Fruit fly (Drosophila melanogaster) whole organism, embryonic: Measurements from ENCODE around the gene nudC.
A peak's percentile ranks its signal among the peaks of the same experiment; 100 is the strongest.

Experiments
- Abd-B ChIP-seq: fragments of 200-800 bp; sonication (Bioruptor generic); optimal IDR thresholded peaks from 2 replicates; lab custom pipeline; 2018; ENCODE audit warnings: missing biosample characterization, mild to moderate bottlenecking, missing genetic modification characterization, moderate library complexity
- Atf6 ChIP-seq: fragments of 200-800 bp; sonication (Bioruptor generic); IDR thresholded peaks from 2 replicates; pipeline ENCODE4 v1.3.6; 2022; ENCODE audit warnings: missing biosample characterization, missing genetic modification characterization
- BtbVII ChIP-seq: fragments of 200-800 bp; sonication (Bioruptor generic); optimal IDR thresholded peaks from 3 replicates; lab custom pipeline; 2017; ENCODE audit warnings: missing biosample characterization, mild to moderate bottlenecking, missing genetic modification characterization
- CG10431 ChIP-seq: fragments of 200-800 bp; sonication (Bioruptor generic); optimal IDR thresholded peaks from 3 replicates; lab custom pipeline; 2018; ENCODE audit warnings: missing biosample characterization, mild to moderate bottlenecking, missing genetic modification characterization
- CG10565 ChIP-seq: fragments of 200-800 bp; sonication (Bioruptor generic); optimal IDR thresholded peaks from 3 replicates; lab custom pipeline; 2016; ENCODE audit warnings: missing biosample characterization, mild to moderate bottlenecking, missing genetic modification characterization
- CG14014 ChIP-seq: fragments of 200-800 bp; sonication (Bioruptor generic); IDR thresholded peaks from 2 replicates; pipeline ENCODE4 v1.3.6; 2022; ENCODE audit warnings: missing biosample characterization, missing genetic modification characterization
- CG14710 ChIP-seq: fragments of 200-800 bp; sonication (Bioruptor generic); optimal IDR thresholded peaks from 3 replicates; lab custom pipeline; 2019; ENCODE audit warnings: missing biosample characterization, mild to moderate bottlenecking, missing genetic modification characterization, moderate library complexity
- CG15514 ChIP-seq: fragments of 200-800 bp; sonication (Bioruptor generic); optimal IDR thresholded peaks from 3 replicates; lab custom pipeline; 2017; ENCODE audit warnings: missing biosample characterization, missing genetic modification characterization, mild to moderate bottlenecking, moderate library complexity, missing genetic modification reagents
- CG15601 ChIP-seq: fragments of 200-800 bp; sonication (Bioruptor generic); optimal IDR thresholded peaks from 3 replicates; lab custom pipeline; 2019; ENCODE audit warnings: missing biosample characterization, mild to moderate bottlenecking, missing genetic modification characterization, moderate library complexity
- CG15696 ChIP-seq: fragments of 200-800 bp; sonication (Bioruptor generic); optimal IDR thresholded peaks from 2 replicates; lab custom pipeline; 2019; ENCODE audit warnings: missing biosample characterization, mild to moderate bottlenecking, missing genetic modification characterization, moderate library complexity
- CG16813 ChIP-seq: fragments of 200-800 bp; sonication (Bioruptor generic); IDR thresholded peaks from 3 replicates; pipeline ENCODE4 v1.3.6; 2022; ENCODE audit warnings: missing biosample characterization, missing genetic modification characterization; ENCODE audit not compliant: partially characterized antibody
- CG2199 ChIP-seq: fragments of 200-800 bp; sonication (Bioruptor generic); IDR thresholded peaks from 3 replicates; pipeline ENCODE4 v1.3.6; 2022; ENCODE audit warnings: missing biosample characterization, missing genetic modification characterization
- CG34224 ChIP-seq: fragments of 200-800 bp; sonication (Bioruptor generic); IDR thresholded peaks from 3 replicates; pipeline ENCODE4 v1.3.6; 2022; ENCODE audit warnings: missing biosample characterization, missing genetic modification characterization; ENCODE audit not compliant: partially characterized antibody
- CG3726 ChIP-seq: fragments of 200-800 bp; sonication (Bioruptor generic); IDR thresholded peaks from 3 replicates; pipeline ENCODE4, ENCODE4 v1.3.6; 2022; ENCODE audit warnings: missing biosample characterization, missing genetic modification characterization
- CG4360 ChIP-seq: fragments of 200-800 bp; sonication (Bioruptor generic); IDR thresholded peaks from 2 replicates; pipeline ENCODE4 v1.3.6; 2022; ENCODE audit warnings: missing biosample characterization, missing genetic modification characterization
- CG4730 ChIP-seq: fragments of 200-800 bp; sonication (Bioruptor generic); IDR thresholded peaks from 2 replicates; pipeline ENCODE4 v1.3.6; 2022; ENCODE audit warnings: missing biosample characterization, missing genetic modification characterization
- CG4820 ChIP-seq: fragments of 200-800 bp; sonication (Bioruptor generic); optimal IDR thresholded peaks from 3 replicates; lab custom pipeline; 2016; ENCODE audit warnings: missing biosample characterization, missing genetic modification characterization
- CG6654 ChIP-seq: fragments of 200-800 bp; sonication (Bioruptor generic); optimal IDR thresholded peaks from 2 replicates; lab custom pipeline; 2017; ENCODE audit warnings: missing biosample characterization, mild to moderate bottlenecking, missing genetic modification characterization
- CG7928 ChIP-seq: fragments of 200-800 bp; sonication (Bioruptor generic); optimal IDR thresholded peaks from 2 replicates; lab custom pipeline; 2017; ENCODE audit warnings: missing biosample characterization, mild to moderate bottlenecking, missing genetic modification characterization
- CG8924 ChIP-seq: fragments of 200-800 bp; optimal IDR thresholded peaks from 3 replicates; lab custom pipeline; 2019; ENCODE audit warnings: missing biosample characterization, mild to moderate bottlenecking, missing genetic modification characterization, moderate library complexity
- CG9437 ChIP-seq: fragments of 200-800 bp; sonication (Bioruptor generic); optimal IDR thresholded peaks from 2 replicates; lab custom pipeline; 2018; ENCODE audit warnings: missing biosample characterization, mild to moderate bottlenecking, missing genetic modification characterization
- Dek ChIP-seq: fragments of 200-800 bp; sonication (Bioruptor generic); optimal IDR thresholded peaks from 3 replicates; lab custom pipeline; 2019; ENCODE audit warnings: missing biosample characterization, mild to moderate bottlenecking, missing genetic modification characterization, moderate library complexity
- Hr51 ChIP-seq, 2 experiments: fragments of 200-800 bp; sonication (Bioruptor generic); optimal IDR thresholded peaks; 2 replicates in 1 of 2; 3 replicates in 1 of 2; lab custom pipeline; 2016 to 2018; ENCODE audit warnings: missing biosample characterization in 2 of 2, missing genetic modification characterization in 2 of 2, mild to moderate bottlenecking in 1 of 2, moderate library complexity in 1 of 2
- Kr ChIP-seq: fragments of 200-800 bp; sonication (Bioruptor generic); optimal IDR thresholded peaks from 2 replicates; lab custom pipeline; 2017; ENCODE audit warnings: missing biosample characterization, mild to moderate bottlenecking, missing genetic modification characterization
- Med ChIP-seq: fragments of 200-800 bp; sonication (Bioruptor generic); peaks from one replicate; lab custom pipeline; 2016; ENCODE audit warnings: missing biosample characterization, missing genetic modification characterization, mild to moderate bottlenecking, inconsistent platforms, moderate library complexity
- Rfx ChIP-seq: fragments of 200-800 bp; sonication (Bioruptor generic); IDR thresholded peaks from 2 replicates; pipeline ENCODE4 v1.3.6; 2022; ENCODE audit warnings: missing biosample characterization, missing genetic modification characterization
- Sin3A ChIP-seq: fragments of >200 bp; optimal IDR thresholded peaks from 2 replicates; lab custom pipeline; 2018
- amos ChIP-seq: fragments of 200-800 bp; sonication (Bioruptor generic); IDR thresholded peaks from 2 replicates; pipeline ENCODE4 v1.3.6; 2022; ENCODE audit warnings: missing biosample characterization, missing genetic modification characterization; ENCODE audit not compliant: partially characterized antibody
- ato ChIP-seq: fragments of 200-800 bp; sonication (Bioruptor generic); IDR thresholded peaks from 2 replicates; pipeline ENCODE4 v1.3.6; 2022; ENCODE audit warnings: missing biosample characterization, missing genetic modification characterization; ENCODE audit not compliant: partially characterized antibody
- cg ChIP-seq: fragments of 200-800 bp; sonication (Bioruptor generic); optimal IDR thresholded peaks from 3 replicates; lab custom pipeline; 2019; ENCODE audit warnings: missing biosample characterization, mild to moderate bottlenecking, missing genetic modification characterization, moderate library complexity
- chinmo ChIP-seq: fragments of 200-800 bp; sonication (Bioruptor generic); IDR thresholded peaks from 4 replicates; pipeline ENCODE4 v1.3.6; 2022; ENCODE audit warnings: missing biosample characterization, missing genetic modification characterization; ENCODE audit not compliant: partially characterized antibody
- crol ChIP-seq: fragments of 200-800 bp; sonication (Bioruptor generic); IDR thresholded peaks from 2 replicates; pipeline ENCODE4 v1.3.6; 2022; ENCODE audit warnings: missing biosample characterization, missing genetic modification characterization
- dysf ChIP-seq: fragments of 200-800 bp; sonication (Bioruptor generic); IDR thresholded peaks from 3 replicates; pipeline ENCODE4 v1.3.6; 2022; ENCODE audit warnings: missing biosample characterization, missing genetic modification characterization
- ewg ChIP-seq: fragments of 200-800 bp; sonication (Bioruptor generic); optimal IDR thresholded peaks from 3 replicates; lab custom pipeline; 2017; ENCODE audit warnings: mild to moderate bottlenecking, missing biosample characterization, missing genetic modification reagents, missing genetic modification characterization
- eyg ChIP-seq: fragments of 200-800 bp; sonication (Bioruptor generic); optimal IDR thresholded peaks from 3 replicates; lab custom pipeline; 2016; ENCODE audit warnings: missing biosample characterization, missing genetic modification characterization
- gcm ChIP-seq: fragments of 200-800 bp; sonication (Bioruptor generic); optimal IDR thresholded peaks from 2 replicates; lab custom pipeline; 2019; ENCODE audit warnings: missing biosample characterization, mild to moderate bottlenecking, missing genetic modification characterization, moderate library complexity
- nmo ChIP-seq: fragments of 200-800 bp; sonication (Bioruptor generic); optimal IDR thresholded peaks from 2 replicates; lab custom pipeline; 2018; ENCODE audit warnings: missing biosample characterization, mild to moderate bottlenecking, missing genetic modification characterization, moderate library complexity
- nom ChIP-seq: fragments of 200-800 bp; sonication (Bioruptor generic); optimal IDR thresholded peaks from 2 replicates; lab custom pipeline; 2017; ENCODE audit warnings: missing biosample characterization, missing genetic modification characterization, mild to moderate bottlenecking, moderate library complexity, missing genetic modification reagents
- salm ChIP-seq: fragments of 200-800 bp; sonication (Bioruptor generic); optimal IDR thresholded peaks from 2 replicates; lab custom pipeline; 2018; ENCODE audit warnings: missing biosample characterization, mild to moderate bottlenecking, missing genetic modification characterization
- sens ChIP-seq: fragments of 200-800 bp; sonication (Bioruptor generic); peaks from one replicate; lab custom pipeline; 2016; ENCODE audit warnings: missing biosample characterization, missing genetic modification characterization
- shn ChIP-seq: fragments of 200-800 bp; sonication (Bioruptor generic); optimal IDR thresholded peaks from 3 replicates; lab custom pipeline; 2016; ENCODE audit warnings: missing biosample characterization, missing genetic modification characterization
- sima ChIP-seq: fragments of 200-800 bp; sonication (Bioruptor generic); optimal IDR thresholded peaks from 2 replicates; lab custom pipeline; 2016; ENCODE audit warnings: missing biosample characterization, missing genetic modification characterization
- slou ChIP-seq: fragments of 200-800 bp; sonication (Bioruptor generic); optimal IDR thresholded peaks from 3 replicates; lab custom pipeline; 2016; ENCODE audit warnings: missing biosample characterization, missing genetic modification characterization
- sob ChIP-seq: fragments of 200-800 bp; sonication (Bioruptor generic); IDR thresholded peaks from 2 replicates; pipeline ENCODE4 v1.3.6; 2022; ENCODE audit warnings: missing biosample characterization, missing genetic modification characterization
- tin ChIP-seq: fragments of 200-800 bp; sonication (Bioruptor generic); optimal IDR thresholded peaks from 3 replicates; lab custom pipeline; 2016; ENCODE audit warnings: missing biosample characterization, missing genetic modification characterization
- vvl ChIP-seq: fragments of 200-800 bp; sonication (Bioruptor generic); IDR thresholded peaks from 2 replicates; pipeline ENCODE4 v1.3.6; 2022; ENCODE audit warnings: missing biosample characterization, missing genetic modification characterization

nudC gene

dm6 chr3L:16853533-16854386, 49.0 kb downstream of the nudC start, which contains the start of gene sina (continued):
- TF ChIP-seq CG8924 (tag; lab: Kevin White, UChicago) (peak; percentile 65), CG16813 (GFP tag; lab: Robert Waterston, UW) (peak; percentile 83), slou (peak; percentile 10), CG7928 (no peak), CG34224 (GFP tag; lab: Robert Waterston, UW) (peak; percentile 84), tin (GFP tag; lab: Kevin White, UChicago) (peak; percentile 7), CG3726 (GFP tag; lab: Robert Waterston, UW) (no peak), Kr (no peak), CG15696 (tag; lab: Kevin White, UChicago) (peak; percentile 18), Abd-B (GFP tag; lab: Kevin White, UChicago) (peak; percentile 58), Sin3A (lab: Kevin White, UChicago) (peak; percentile 4), sima (GFP tag; lab: Kevin White, UChicago) (no peak), Rfx (GFP tag; lab: Robert Waterston, UW) (peak; percentile 38), Dek (tag; lab: Kevin White, UChicago) (peak; percentile 2), nmo (GFP tag; lab: Kevin White, UChicago) (peak; percentile 59), CG4730 (no peak), ato (GFP tag; lab: Robert Waterston, UW) (peak; percentile 90), Hr51 (GFP tag; optimal IDR thresholded peaks at IDR 0.05; lab: Kevin White, UChicago) (peak in 1 of 2 experiments; percentile 17), CG14710 (peak; percentile 78), BtbVII (GFP tag; lab: Kevin White, UChicago) (peak; percentile 27), CG15601 (tag; lab: Kevin White, UChicago) (peak; percentile 22), CG10565 (GFP tag; lab: Kevin White, UChicago) (no peak)

DNA sequence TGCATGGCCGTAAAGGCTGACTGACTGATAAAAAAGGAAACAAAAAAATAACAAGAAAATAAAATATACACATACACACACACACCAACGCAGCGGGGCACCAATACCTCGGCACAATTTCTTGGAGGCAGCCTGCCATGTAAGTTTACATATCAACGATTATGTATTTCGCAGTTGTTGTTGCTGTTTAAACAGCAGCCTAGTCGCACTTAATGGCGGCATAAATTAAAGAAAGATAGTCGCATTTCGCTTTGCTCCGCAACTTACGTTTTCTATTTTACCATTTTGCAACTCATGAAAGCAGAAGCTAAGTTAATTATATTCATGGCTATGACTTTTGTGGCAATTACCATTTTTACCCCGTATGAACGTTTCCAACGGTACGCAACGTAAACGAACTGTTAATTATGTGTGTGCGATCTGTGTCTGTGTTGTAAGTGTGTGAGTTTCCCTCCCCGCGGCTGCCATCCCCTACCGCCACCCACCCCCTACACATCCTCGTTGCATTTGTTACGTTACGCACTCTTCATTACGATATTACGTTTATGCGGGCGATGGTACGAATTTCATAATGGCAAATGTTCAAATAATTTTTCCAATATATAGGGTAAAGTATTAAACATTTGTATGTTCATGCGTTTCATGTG, 49.7 kb downstream of the nudC start:
- no peak for TF ChIP-seq dysf (GFP tag; lab: Robert Waterston, UW)
- TF ChIP-seq cg (GFP tag; lab: Kevin White, UChicago) = peak; percentile 83
- TF ChIP-seq sens (GFP tag; lab: Kevin White, UChicago) = peak; percentile 16
- peak; percentile 28; the same call in 1 of the 3 replicates for TF ChIP-seq CG34224 (GFP tag; lab: Robert Waterston, UW)
- peak; percentile 40 for TF ChIP-seq Med (GFP tag; lab: Kevin White, UChicago)
- peak; percentile 21 for TF ChIP-seq CG15514 (GFP tag; lab: Kevin White, UChicago)
- 0 out of 3 replicates have a peak, but pooled peaks have one; percentile 9 for TF ChIP-seq CG2199 (GFP tag; lab: Robert Waterston, UW)
- no peak for TF ChIP-seq ewg (GFP tag; lab: Kevin White, UChicago)
- peak; percentile 92 for TF ChIP-seq crol (GFP tag; lab: Robert Waterston, UW)
- 0 out of 4 replicates have a peak, but pooled peaks have one; percentile 7 for TF ChIP-seq chinmo
- 0 out of 2 replicates have a peak, but pooled peaks have one; percentile 23 for TF ChIP-seq Atf6 (GFP tag; lab: Robert Waterston, UW)
- no peak for TF ChIP-seq salm (tag; lab: Kevin White, UChicago)
- 0 out of 2 replicates have a peak, but pooled peaks have one; percentile 35 for TF ChIP-seq CG4360
- no peak for TF ChIP-seq eyg (GFP tag; lab: Kevin White, UChicago)
- TF ChIP-seq amos = no peak
- TF ChIP-seq shn (GFP tag; lab: Kevin White, UChicago) = no peak
- TF ChIP-seq CG9437 (GFP tag; lab: Kevin White, UChicago) = peak; percentile 98
- 0 out of 2 replicates have a peak, but pooled peaks have one; percentile 34 for TF ChIP-seq sob (GFP tag; lab: Robert Waterston, UW)
- TF ChIP-seq CG4820 (GFP tag; lab: Kevin White, UChicago) = peak; percentile 50
- TF ChIP-seq CG14014 (GFP tag; lab: Robert Waterston, UW) = 0 out of 2 replicates have a peak, but pooled peaks have one; percentile 20
- TF ChIP-seq vvl (GFP tag; lab: Robert Waterston, UW) = peak; percentile 62; the same call in 1 of the 2 replicates
- TF ChIP-seq CG10431 (GFP tag; lab: Kevin White, UChicago) = peak; percentile 99
- TF ChIP-seq CG6654 (GFP tag; lab: Kevin White, UChicago) = no peak
- TF ChIP-seq nom (GFP tag; lab: Kevin White, UChicago) = peak; percentile 77
- TF ChIP-seq gcm = peak; percentile 57
